Worm (Caenorhabditis elegans): Measurements from ENCODE around the gene lgc-41.

- TF ChIP-seq lin-39 (tag; optimal IDR thresholded peaks at IDR 0.05): no peak
- no peak for TF ChIP-seq lin-15B (tag; optimal IDR thresholded peaks at IDR 0.05)
- TF ChIP-seq mdl-1 (tag; optimal IDR thresholded peaks at IDR 0.05): no peak
Measured at ce11 chrX:10479108-10479738, 25.2 kb downstream of the lgc-41 start.
